Comparison of ENCODE assay signal across 1 worm cellular context in genomic region chrII:11259766-11260165, ce11.
TF ChIP-seq lines count a peak whose summit lies in the region.

No protein-coding gene starts in this region.

TF ChIP-seq in whole organism, young adult, 124 proteins besides CTCF, POLR2A, EP300 and RAD21 (continued from another document):
- TF ChIP-seq Y79H2A.3 (GFP tag; conservative IDR thresholded peaks at IDR 0.05; lab: Robert Waterston, UW) = peak; percentile 62; the same call in 1 of the 2 replicates
- no peak for TF ChIP-seq ZK185.1 (tag; optimal IDR thresholded peaks at IDR 0.05; lab: Kevin White, UChicago; ENCODE audit: poor library complexity, severe bottlenecking)
- TF ChIP-seq lsy-27 (tag; optimal IDR thresholded peaks at IDR 0.05; lab: Kevin White, UChicago; ENCODE audit: borderline replicate concordance, insufficient read depth) = no peak
- TF ChIP-seq lin-26 (GFP tag; IDR thresholded peaks at IDR 0.05; lab: Robert Waterston, UW) = peak; percentile 71; the same call in 1 of the 2 replicates
- no peak for TF ChIP-seq dpff-1 (tag; optimal IDR thresholded peaks at IDR 0.05; lab: Kevin White, UChicago)
- no peak for TF ChIP-seq egl-18 (GFP tag; IDR thresholded peaks at IDR 0.05; lab: Robert Waterston, UW)
- no peak for TF ChIP-seq rpc-1 (optimal IDR thresholded peaks at IDR 0.05; lab: Kevin White, UChicago)
- no peak for TF ChIP-seq rpc-1 (tag; optimal IDR thresholded peaks at IDR 0.05; lab: Kevin White, UChicago)
- peak; percentile 54 for TF ChIP-seq F49E8.2 (tag; optimal IDR thresholded peaks at IDR 0.05; lab: Kevin White, UChicago; ENCODE audit: insufficient read depth)
- no peak for TF ChIP-seq B0019.2 (GFP tag; conservative IDR thresholded peaks at IDR 0.05; lab: Robert Waterston, UW)
- TF ChIP-seq athp-1 (tag; optimal IDR thresholded peaks at IDR 0.05; lab: Kevin White, UChicago) = peak; percentile 13
- no peak for TF ChIP-seq madf-10 (tag; optimal IDR thresholded peaks at IDR 0.05; lab: Kevin White, UChicago)
- no peak for TF ChIP-seq lir-1 (GFP tag; conservative IDR thresholded peaks at IDR 0.05; lab: Robert Waterston, UW)
- TF ChIP-seq pha-4 (tag; optimal IDR thresholded peaks at IDR 0.05; lab: Kevin White, UChicago) = no peak
- no peak for TF ChIP-seq lin-35 (GFP tag; optimal IDR thresholded peaks at IDR 0.05; lab: Kevin White, UChicago)
- TF ChIP-seq F22D6.2 (tag; optimal IDR thresholded peaks at IDR 0.05; lab: Kevin White, UChicago) = no peak
- TF ChIP-seq ztf-3 (GFP tag; optimal IDR thresholded peaks at IDR 0.05; lab: Kevin White, UChicago) = no peak
- no peak for TF ChIP-seq egl-44 (GFP tag; IDR thresholded peaks at IDR 0.05; lab: Robert Waterston, UW)
- TF ChIP-seq F10E7.11 (tag; optimal IDR thresholded peaks at IDR 0.05; lab: Kevin White, UChicago) = no peak
- TF ChIP-seq nhr-27 (tag; optimal IDR thresholded peaks at IDR 0.05; lab: Kevin White, UChicago) = no peak
- no peak for TF ChIP-seq K12H6.12 (tag; optimal IDR thresholded peaks at IDR 0.05; lab: Kevin White, UChicago)
- TF ChIP-seq aptf-3 (GFP tag; IDR thresholded peaks at IDR 0.05; lab: Robert Waterston, UW) = no peak
- peak; percentile 59; the same call in 1 of the 2 replicates for TF ChIP-seq nfyb-1 (GFP tag; IDR thresholded peaks at IDR 0.05; lab: Robert Waterston, UW)
- TF ChIP-seq snpc-1.1 (tag; optimal IDR thresholded peaks at IDR 0.05; lab: Kevin White, UChicago; ENCODE audit: insufficient read depth) = peak; percentile 21
- no peak for TF ChIP-seq tbx-9 (tag; optimal IDR thresholded peaks at IDR 0.05; lab: Kevin White, UChicago; ENCODE audit: borderline replicate concordance)
- TF ChIP-seq cebp-1 (GFP tag; IDR thresholded peaks at IDR 0.05; lab: Robert Waterston, UW) = no peak
- TF ChIP-seq cebp-1 (tag; optimal IDR thresholded peaks at IDR 0.05; lab: Kevin White, UChicago) = no peak
- TF ChIP-seq T26A5.8 (tag; optimal IDR thresholded peaks at IDR 0.05; lab: Kevin White, UChicago) = no peak
- no peak for TF ChIP-seq F23B12.7 (tag; optimal IDR thresholded peaks at IDR 0.05; lab: Kevin White, UChicago; ENCODE audit: insufficient read depth)
- TF ChIP-seq hrde-1 (tag; optimal IDR thresholded peaks at IDR 0.05; lab: Kevin White, UChicago; ENCODE audit: borderline replicate concordance) = peak; percentile 83
- TF ChIP-seq F55B11.4 (tag; optimal IDR thresholded peaks at IDR 0.05; lab: Kevin White, UChicago; ENCODE audit: borderline replicate concordance, insufficient read depth) = no peak
- TF ChIP-seq egrh-3 (GFP tag; IDR thresholded peaks at IDR 0.05; lab: Robert Waterston, UW) = no peak
- TF ChIP-seq Y56A3A.18 (GFP tag; IDR thresholded peaks at IDR 0.05; lab: Robert Waterston, UW) = 0 out of 2 replicates have a peak, but pooled peaks have one; percentile 31
- no peak for TF ChIP-seq Y53F4B.3 (GFP tag; IDR thresholded peaks at IDR 0.05; lab: Robert Waterston, UW)
- no peak for TF ChIP-seq repo-1 (tag; optimal IDR thresholded peaks at IDR 0.05; lab: Kevin White, UChicago)
- no peak for TF ChIP-seq nhr-179 (tag; optimal IDR thresholded peaks at IDR 0.05; lab: Kevin White, UChicago)
- no peak for TF ChIP-seq snpc-4 (GFP tag; optimal IDR thresholded peaks at IDR 0.05; lab: Kevin White, UChicago)
- TF ChIP-seq snpc-4 (tag; optimal IDR thresholded peaks at IDR 0.05; lab: Kevin White, UChicago) = no peak
- TF ChIP-seq rec-8 (tag; optimal IDR thresholded peaks at IDR 0.05; lab: Kevin White, UChicago) = no peak
- TF ChIP-seq let-526 (GFP tag; IDR thresholded peaks at IDR 0.05; lab: Robert Waterston, UW) = 0 out of 2 replicates have a peak, but pooled peaks have one; percentile 20
- no peak for TF ChIP-seq K11D2.4 (GFP tag; IDR thresholded peaks at IDR 0.05; lab: Robert Waterston, UW)
- TF ChIP-seq Y95B8A.8 (GFP tag; IDR thresholded peaks at IDR 0.05; lab: Robert Waterston, UW) = no peak
